Fruit fly (Drosophila melanogaster): ENCODE results near the gene mamo.

Gene mamo

dm6 chrX:13954286-13954685 is 36.0 kb downstream of the mamo start:
- no peak for TF ChIP-seq zen2 (GFP tag; IDR thresholded peaks at IDR 0.05; ENCODE audit: partially characterized antibody)
- TF ChIP-seq corto (GFP tag; optimal IDR thresholded peaks at IDR 0.05) = no peak
- no peak for TF ChIP-seq CG10979 (tag; optimal IDR thresholded peaks at IDR 0.05)
- no peak for TF ChIP-seq CG7372 (GFP tag; IDR thresholded peaks at IDR 0.05)
- no peak for TF ChIP-seq CG2120 (GFP tag; optimal IDR thresholded peaks at IDR 0.05)
- TF ChIP-seq seq (GFP tag; IDR thresholded peaks at IDR 0.05) = peak; percentile 50; the same call in 1 of the 2 replicates
- no peak for TF ChIP-seq CG12155 (GFP tag; optimal IDR thresholded peaks at IDR 0.05)
- TF ChIP-seq z (GFP tag; IDR thresholded peaks at IDR 0.05) = no peak
- TF ChIP-seq CG3163 (GFP tag; optimal IDR thresholded peaks at IDR 0.05) = no peak
- no peak for TF ChIP-seq unpg (GFP tag; optimal IDR thresholded peaks at IDR 0.05)
- TF ChIP-seq CG5180 (GFP tag; optimal IDR thresholded peaks at IDR 0.05) = no peak
- no peak for TF ChIP-seq CG10321 (GFP tag; IDR thresholded peaks at IDR 0.05)
- TF ChIP-seq zfh1 (GFP tag; IDR thresholded peaks at IDR 0.05) = no peak
- no peak for TF ChIP-seq CG10147 (GFP tag; optimal IDR thresholded peaks at IDR 0.05)
- peak; percentile 14 for TF ChIP-seq sqz (GFP tag; optimal IDR thresholded peaks at IDR 0.05)
- TF ChIP-seq Nf-YB (GFP tag; optimal IDR thresholded peaks at IDR 0.05) = peak; percentile 27
- no peak for TF ChIP-seq wek (GFP tag; optimal IDR thresholded peaks at IDR 0.05)
- no peak for TF ChIP-seq gcm (GFP tag; optimal IDR thresholded peaks at IDR 0.05)
- TF ChIP-seq cg (GFP tag; optimal IDR thresholded peaks at IDR 0.05) = peak; percentile 58
- no peak for TF ChIP-seq repo (GFP tag; optimal IDR thresholded peaks at IDR 0.05)
- no peak for TF ChIP-seq Gsc (GFP tag; IDR thresholded peaks at IDR 0.05)
- no peak for TF ChIP-seq ranshi (GFP tag; IDR thresholded peaks at IDR 0.05)
- peak; percentile 56 for TF ChIP-seq Nf-YC (tag; optimal IDR thresholded peaks at IDR 0.05)

dm6 chrX:13951403-13951802 is 38.9 kb downstream of the mamo start:
- TF ChIP-seq ro (GFP tag; IDR thresholded peaks at IDR 0.05) (no peak), Drgx (GFP tag; IDR thresholded peaks at IDR 0.05) (peak; percentile 46; the same call in 1 of the 2 replicates), abd-A (tag; optimal IDR thresholded peaks at IDR 0.05) (no peak), Neu2 (GFP tag; optimal IDR thresholded peaks at IDR 0.05; ENCODE audit: borderline replicate concordance) (no peak), bsh (GFP tag; optimal IDR thresholded peaks at IDR 0.05) (peak in 1 of 2 experiments; percentile 36)

dm6 chrX:13948805-13949361 is 41.4 kb downstream of the mamo start:
- peak; percentile 76 for TF ChIP-seq nom (GFP tag; optimal IDR thresholded peaks at IDR 0.05)
- TF ChIP-seq jumu (GFP tag; optimal IDR thresholded peaks at IDR 0.05) = no peak
- no peak for TF ChIP-seq CG18262 (tag; optimal IDR thresholded peaks at IDR 0.05)
- no peak for TF ChIP-seq her (GFP tag; optimal IDR thresholded peaks at IDR 0.05)

- TF ChIP-seq MTF-1 (GFP tag; optimal IDR thresholded peaks at IDR 0.05; ENCODE audit: borderline replicate concordance) (no peak), stwl (tag; optimal IDR thresholded peaks at IDR 0.05) (peak; percentile 28)
These were observed 42.1 kb downstream of the mamo start for dm6 chrX:13948131-13948804.

Data from whole organism, embryonic.